Worm (Caenorhabditis elegans) whole organism, young adult: Measurements from ENCODE around the gene C18A3.3.

Experiments
- F49E8.2 ChIP-seq: sonication (generic microtip); optimal IDR thresholded peaks from 3 replicates; lab custom pipeline; 2017; ENCODE audit warnings: missing genetic modification characterization, mild to moderate bottlenecking, missing compliant biosample characterization, antibody characterized with exemption, moderate library complexity; ENCODE audit not compliant: insufficient read depth
- Y79H2A.3 ChIP-seq: fragments of 200-800 bp; sonication (Bioruptor generic); conservative IDR thresholded peaks from 2 replicates; pipeline ENCODE4 v1.3.6; 2022; ENCODE audit warnings: missing genetic modification reagents, missing genetic modification characterization, missing compliant biosample characterization
- egrh-3 ChIP-seq: fragments of 200-800 bp; sonication (Bioruptor generic); IDR thresholded peaks from 2 replicates; pipeline ENCODE4 v1.3.6; 2022; ENCODE audit warnings: missing genetic modification reagents, missing genetic modification characterization, missing compliant biosample characterization
- fkh-3 ChIP-seq: sonication (generic microtip); optimal IDR thresholded peaks from 2 replicates; lab custom pipeline; 2016; ENCODE audit warnings: mild to moderate bottlenecking, missing genetic modification characterization, missing compliant biosample characterization
- pha-4 ChIP-seq: fragments of 150-350 bp; sonication (generic microtip); optimal IDR thresholded peaks from 2 replicates; lab custom pipeline; 2014; ENCODE audit warnings: missing biosample characterization, missing genetic modification reagents, missing genetic modification characterization
- snpc-4 ChIP-seq, 5 experiments: fragments of 150-350 bp in 1 of 5; sonication (generic microtip) in 4 of 5; optimal IDR thresholded peaks; 2 replicates each; lab custom pipeline; 2014 to 2018; ENCODE audit warnings: missing genetic modification characterization in 5 of 5, missing biosample characterization in 3 of 5, antibody characterized with exemption in 2 of 5, mild to moderate bottlenecking in 2 of 5, missing compliant biosample characterization in 2 of 5, missing genotype in 2 of 5, moderate library complexity in 2 of 5, missing genetic modification reagents in 1 of 5

DNA sequence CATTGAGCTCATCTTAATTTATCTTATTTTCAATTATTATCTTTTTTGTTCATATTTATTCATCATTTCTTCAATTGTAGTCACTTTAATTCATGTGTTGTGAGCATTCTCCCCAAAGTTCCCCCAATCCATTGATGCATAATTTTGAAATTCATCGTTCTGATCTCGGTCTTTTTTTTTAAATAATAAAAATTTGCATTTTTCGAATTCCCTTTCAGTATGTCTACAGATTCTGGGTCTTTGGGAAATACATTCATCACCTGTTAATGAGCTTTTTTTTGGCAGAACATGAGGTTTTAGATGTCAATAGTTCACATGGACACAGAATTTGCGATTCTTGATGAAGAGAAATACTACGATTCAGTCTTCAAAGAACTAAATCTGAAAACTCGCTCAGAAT lies 3.7 kb downstream of the C18A3.3 start, which contains the start of gene damt-1:
- TF ChIP-seq pha-4 (tag; lab: Kevin White, UChicago) (no peak), snpc-4 (GFP tag; optimal IDR thresholded peaks at IDR 0.05; lab: Kevin White, UChicago) (no peak), snpc-4 (tag; optimal IDR thresholded peaks at IDR 0.05; lab: Kevin White, UChicago) (no peak), Y79H2A.3 (GFP tag; lab: Robert Waterston, UW) (no peak), F49E8.2 (tag; lab: Kevin White, UChicago) (no peak), fkh-3 (tag; lab: Kevin White, UChicago) (no peak), egrh-3 (no peak)
